Worm (Caenorhabditis elegans) whole organism, late embryonic: Measurements from ENCODE around the gene C45H4.18.

ENCODE experiments used
- Y22D7AL.16 ChIP-seq: sonication (generic microtip); optimal IDR thresholded peaks from 2 replicates; lab custom pipeline; 2016; ENCODE audit warnings: missing genetic modification characterization, missing compliant biosample characterization
- ceh-2 ChIP-seq: sonication (generic microtip); optimal IDR thresholded peaks from 2 replicates; lab custom pipeline; 2016; ENCODE audit warnings: missing genotype, missing genetic modification characterization, missing compliant biosample characterization
- dmd-4 ChIP-seq: sonication (generic microtip); optimal IDR thresholded peaks from 2 replicates; lab custom pipeline; 2016; ENCODE audit warnings: borderline replicate concordance, missing genetic modification characterization, missing compliant biosample characterization
- nfya-1 ChIP-seq: sonication (generic microtip); optimal IDR thresholded peaks from 2 replicates; lab custom pipeline; 2017; ENCODE audit warnings: missing genetic modification characterization, mild to moderate bottlenecking, missing compliant biosample characterization, antibody characterized with exemption, moderate library complexity
- odd-2 ChIP-seq: sonication (generic microtip); optimal IDR thresholded peaks from 2 replicates; lab custom pipeline; 2017; ENCODE audit warnings: antibody characterized with exemption, mild to moderate bottlenecking, missing genetic modification characterization, missing compliant biosample characterization
- pha-4 ChIP-seq: fragments of 150-350 bp; optimal IDR thresholded peaks from 2 replicates; lab custom pipeline; 2018; ENCODE audit warnings: missing biosample characterization, missing genetic modification reagents, missing genetic modification characterization
- sox-4 ChIP-seq: sonication (generic microtip); optimal IDR thresholded peaks from 2 replicates; lab custom pipeline; 2017; ENCODE audit warnings: mild to moderate bottlenecking, missing genetic modification characterization, inconsistent platforms, missing compliant biosample characterization
- unc-86 ChIP-seq: sonication (generic microtip); optimal IDR thresholded peaks from 2 replicates; lab custom pipeline; 2016; ENCODE audit warnings: missing genetic modification characterization, missing compliant biosample characterization

DNA sequence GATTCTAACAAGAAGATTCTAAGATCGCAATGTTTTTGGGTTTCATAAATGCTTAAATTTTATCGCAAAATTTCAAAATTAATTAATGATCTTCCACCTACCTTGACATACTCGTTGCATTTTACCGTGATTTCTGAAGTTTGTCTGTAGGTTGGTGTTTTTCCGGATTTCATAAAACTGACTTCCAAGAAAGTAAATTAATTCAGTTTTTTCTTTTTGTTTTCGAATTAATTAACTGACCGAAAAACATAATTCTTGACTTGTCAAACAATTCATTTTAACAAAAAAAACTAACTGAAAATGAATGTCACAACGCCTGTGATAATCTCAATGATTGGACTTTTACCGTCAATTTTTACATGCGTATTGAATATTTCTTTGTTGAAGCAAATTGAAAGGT lies 6.4 kb downstream of the C45H4.18 start, which contains the start of gene srbc-16:
- TF ChIP-seq Y22D7AL.16 (tag; lab: Kevin White, UChicago) (no peak), sox-4 (no peak), pha-4 (tag; lab: Kevin White, UChicago) (no peak), odd-2 (tag; lab: Kevin White, UChicago) (no peak), nfya-1 (no peak), unc-86 (tag; lab: Kevin White, UChicago) (no peak), ceh-2 (tag; lab: Kevin White, UChicago) (no peak), dmd-4 (no peak)
